Fruit fly (Drosophila melanogaster) whole organism, embryonic: Measurements from ENCODE around the gene Cyp12a4.

ENCODE experiments used
- Bteb2 ChIP-seq: fragments of 200-800 bp; sonication (Bioruptor generic); optimal IDR thresholded peaks from 2 replicates; lab custom pipeline; 2016; ENCODE audit warnings: missing biosample characterization, missing genetic modification characterization
- CG10209 ChIP-seq: fragments of 200-800 bp; sonication (Bioruptor generic); optimal IDR thresholded peaks from 3 replicates; lab custom pipeline; 2017; ENCODE audit warnings: missing biosample characterization, mild to moderate bottlenecking, missing genetic modification characterization, missing genetic modification reagents
- CG10462 ChIP-seq: fragments of 200-800 bp; sonication (Bioruptor generic); optimal IDR thresholded peaks from 2 replicates; lab custom pipeline; 2016; ENCODE audit warnings: missing biosample characterization, missing genetic modification characterization
- CG11085 ChIP-seq: fragments of 200-800 bp; sonication (Bioruptor generic); IDR thresholded peaks from 2 replicates; pipeline ENCODE4 v1.3.6; 2022; ENCODE audit warnings: missing biosample characterization, missing genetic modification characterization
- CG11093 ChIP-seq: fragments of 200-800 bp; sonication (Bioruptor generic); IDR thresholded peaks from 3 replicates; pipeline ENCODE4 v1.3.6; 2022; ENCODE audit warnings: missing biosample characterization, missing genetic modification characterization
- CG11696 ChIP-seq: fragments of 200-800 bp; sonication (Bioruptor generic); IDR thresholded peaks from 2 replicates; pipeline ENCODE4 v1.3.6; 2022; ENCODE audit warnings: missing biosample characterization, missing genetic modification characterization
- CG13287 ChIP-seq: fragments of 200-800 bp; sonication (Bioruptor generic); IDR thresholded peaks from 2 replicates; pipeline ENCODE4 v1.3.6; 2022; ENCODE audit warnings: missing biosample characterization, missing genetic modification characterization; ENCODE audit not compliant: partially characterized antibody
- CG15011 ChIP-seq: fragments of 200-800 bp; sonication (Bioruptor generic); optimal IDR thresholded peaks from 3 replicates; lab custom pipeline; 2018; ENCODE audit warnings: missing biosample characterization, mild to moderate bottlenecking, missing genetic modification characterization
- CG15696 ChIP-seq: fragments of 200-800 bp; sonication (Bioruptor generic); optimal IDR thresholded peaks from 2 replicates; lab custom pipeline; 2019; ENCODE audit warnings: missing biosample characterization, mild to moderate bottlenecking, missing genetic modification characterization, moderate library complexity
- CG16779 ChIP-seq: fragments of 200-800 bp; sonication (Bioruptor generic); IDR thresholded peaks from 2 replicates; pipeline ENCODE4 v1.3.6; 2022; ENCODE audit warnings: missing biosample characterization, missing genetic modification characterization
- CG17802 ChIP-seq: fragments of 200-800 bp; sonication (Bioruptor generic); optimal IDR thresholded peaks from 2 replicates; lab custom pipeline; 2018; ENCODE audit warnings: missing biosample characterization, mild to moderate bottlenecking, missing genetic modification characterization, moderate library complexity
- CG18619 ChIP-seq: fragments of 200-800 bp; sonication (Bioruptor generic); optimal IDR thresholded peaks from 3 replicates; lab custom pipeline; 2017; ENCODE audit warnings: missing biosample characterization, mild to moderate bottlenecking, missing genetic modification characterization
- CG31224 ChIP-seq: fragments of 200-800 bp; sonication (Bioruptor generic); IDR thresholded peaks from 2 replicates; pipeline ENCODE4 v1.3.6; 2022; ENCODE audit warnings: missing biosample characterization, missing genetic modification characterization
- CG3281 ChIP-seq: fragments of 200-800 bp; sonication (Bioruptor generic); optimal IDR thresholded peaks from 3 replicates; lab custom pipeline; 2017; ENCODE audit warnings: missing biosample characterization, mild to moderate bottlenecking, missing genetic modification characterization
- CG3838 ChIP-seq: fragments of 200-800 bp; sonication (Bioruptor generic); optimal IDR thresholded peaks from 3 replicates; lab custom pipeline; 2016; ENCODE audit warnings: missing biosample characterization, missing genetic modification characterization
- CG3847 ChIP-seq: fragments of 200-800 bp; sonication (Bioruptor generic); IDR thresholded peaks from 2 replicates; pipeline ENCODE4 v1.3.6; 2022; ENCODE audit warnings: missing biosample characterization, missing genetic modification characterization
- CG4424 ChIP-seq: fragments of 200-800 bp; sonication (Bioruptor generic); optimal IDR thresholded peaks from 3 replicates; lab custom pipeline; 2016; ENCODE audit warnings: missing biosample characterization, missing genetic modification characterization
- CG6765 ChIP-seq: fragments of 200-800 bp; sonication (Bioruptor generic); optimal IDR thresholded peaks from 3 replicates; lab custom pipeline; 2017; ENCODE audit warnings: missing biosample characterization, mild to moderate bottlenecking, missing genetic modification characterization
- CG7556 ChIP-seq: fragments of 200-800 bp; sonication (Bioruptor generic); optimal IDR thresholded peaks from 2 replicates; lab custom pipeline; 2017; ENCODE audit warnings: missing biosample characterization, mild to moderate bottlenecking, missing genetic modification characterization
- CG8944 ChIP-seq: fragments of 200-800 bp; sonication (Bioruptor generic); optimal IDR thresholded peaks from 3 replicates; lab custom pipeline; 2016; ENCODE audit warnings: missing biosample characterization, missing genetic modification characterization
- CkIIα-i1 ChIP-seq: fragments of 200-800 bp; sonication (Bioruptor generic); IDR thresholded peaks from 2 replicates; pipeline ENCODE4 v1.3.6; 2022; ENCODE audit warnings: missing biosample characterization, missing genetic modification characterization
- HLH3B ChIP-seq: fragments of 200-800 bp; sonication (Bioruptor generic); IDR thresholded peaks from 2 replicates; pipeline ENCODE4 v1.3.6; 2022; ENCODE audit warnings: missing biosample characterization, missing genetic modification characterization
- HLH4C ChIP-seq: fragments of 200-800 bp; sonication (Bioruptor generic); IDR thresholded peaks from 3 replicates; pipeline ENCODE4 v1.3.6; 2022; ENCODE audit warnings: missing biosample characterization, missing genetic modification characterization; ENCODE audit not compliant: partially characterized antibody
- Hmx ChIP-seq: fragments of 200-800 bp; sonication (Bioruptor generic); optimal IDR thresholded peaks from 2 replicates; lab custom pipeline; 2016; ENCODE audit warnings: missing biosample characterization, missing genetic modification characterization
- Mes4 ChIP-seq: fragments of 200-800 bp; sonication (Bioruptor generic); optimal IDR thresholded peaks from 2 replicates; lab custom pipeline; 2016; ENCODE audit warnings: missing biosample characterization, missing genetic modification characterization
- NK7.1 ChIP-seq: fragments of 200-800 bp; sonication (Bioruptor generic); optimal IDR thresholded peaks from 3 replicates; lab custom pipeline; 2016; ENCODE audit warnings: missing biosample characterization, missing genetic modification characterization
- Neu2 ChIP-seq: fragments of 200-800 bp; sonication (Bioruptor generic); optimal IDR thresholded peaks from 3 replicates; lab custom pipeline; 2016; ENCODE audit warnings: missing biosample characterization, missing genetic modification characterization, borderline replicate concordance
- Nf-YA ChIP-seq: fragments of 200-800 bp; sonication (Bioruptor generic); IDR thresholded peaks from 2 replicates; pipeline ENCODE4 v1.3.6; 2022; ENCODE audit warnings: missing biosample characterization, missing genetic modification characterization
- Opbp ChIP-seq: fragments of 200-800 bp; sonication (Bioruptor generic); IDR thresholded peaks from 3 replicates; pipeline ENCODE4 v1.3.6; 2022; ENCODE audit warnings: missing biosample characterization, missing genetic modification characterization; ENCODE audit not compliant: partially characterized antibody
- Pdp1 ChIP-seq, 2 experiments: fragments of 200-800 bp; sonication (Bioruptor generic); optimal IDR thresholded peaks; 3 replicates each; lab custom pipeline; 2016; ENCODE audit warnings: missing biosample characterization in 2 of 2, missing genetic modification characterization in 2 of 2, mild to moderate bottlenecking in 1 of 2, moderate library complexity in 1 of 2
- Side ChIP-seq: fragments of 200-800 bp; sonication (Bioruptor generic); optimal IDR thresholded peaks from 2 replicates; lab custom pipeline; 2016; ENCODE audit warnings: missing biosample characterization, missing genetic modification characterization
- Tbp ChIP-seq: fragments of >200 bp; optimal IDR thresholded peaks from 2 replicates; lab custom pipeline; 2018; ENCODE audit warnings: missing biosample characterization, missing genetic modification characterization
- ap ChIP-seq: fragments of 200-800 bp; sonication (Bioruptor generic); IDR thresholded peaks from 2 replicates; pipeline ENCODE4 v1.3.6; 2022; ENCODE audit warnings: missing biosample characterization, missing genetic modification characterization
- bsh ChIP-seq, 2 experiments: fragments of 200-800 bp; sonication (Bioruptor generic); optimal IDR thresholded peaks; 2 replicates each; lab custom pipeline; 2017 to 2018; ENCODE audit warnings: mild to moderate bottlenecking in 2 of 2, missing biosample characterization in 2 of 2, missing genetic modification characterization in 2 of 2, moderate library complexity in 1 of 2
- cg ChIP-seq: fragments of 200-800 bp; sonication (Bioruptor generic); optimal IDR thresholded peaks from 3 replicates; lab custom pipeline; 2019; ENCODE audit warnings: missing biosample characterization, mild to moderate bottlenecking, missing genetic modification characterization, moderate library complexity
- dm ChIP-seq: fragments of 200-800 bp; sonication (Bioruptor generic); optimal IDR thresholded peaks from 3 replicates; lab custom pipeline; 2016; ENCODE audit warnings: missing biosample characterization, missing genetic modification characterization
- ham ChIP-seq: fragments of 200-800 bp; sonication (Bioruptor generic); IDR thresholded peaks from 2 replicates; pipeline ENCODE4 v1.3.6; 2022; ENCODE audit warnings: missing biosample characterization, missing genetic modification characterization
- nmo ChIP-seq: fragments of 200-800 bp; sonication (Bioruptor generic); optimal IDR thresholded peaks from 2 replicates; lab custom pipeline; 2018; ENCODE audit warnings: missing biosample characterization, mild to moderate bottlenecking, missing genetic modification characterization, moderate library complexity
- nom ChIP-seq: fragments of 200-800 bp; sonication (Bioruptor generic); optimal IDR thresholded peaks from 2 replicates; lab custom pipeline; 2017; ENCODE audit warnings: missing biosample characterization, missing genetic modification characterization, mild to moderate bottlenecking, moderate library complexity, missing genetic modification reagents
- phol ChIP-seq: fragments of 200-800 bp; sonication (Bioruptor generic); optimal IDR thresholded peaks from 3 replicates; lab custom pipeline; 2018; ENCODE audit warnings: missing biosample characterization, mild to moderate bottlenecking, missing genetic modification characterization, moderate library complexity
- schlank ChIP-seq: fragments of 200-800 bp; sonication (Bioruptor generic); optimal IDR thresholded peaks from 2 replicates; lab custom pipeline; 2018; ENCODE audit warnings: missing biosample characterization, mild to moderate bottlenecking, missing genetic modification characterization
- scrt ChIP-seq: fragments of 200-800 bp; sonication (Bioruptor generic); optimal IDR thresholded peaks from 2 replicates; lab custom pipeline; 2018; ENCODE audit warnings: missing biosample characterization, mild to moderate bottlenecking, missing genetic modification characterization, moderate library complexity
- slou ChIP-seq: fragments of 200-800 bp; sonication (Bioruptor generic); optimal IDR thresholded peaks from 3 replicates; lab custom pipeline; 2016; ENCODE audit warnings: missing biosample characterization, missing genetic modification characterization
- tap ChIP-seq: fragments of 200-800 bp; optimal IDR thresholded peaks from 3 replicates; lab custom pipeline; 2019; ENCODE audit warnings: missing biosample characterization, mild to moderate bottlenecking, missing genetic modification characterization, moderate library complexity
- trh ChIP-seq: fragments of 200-800 bp; sonication (Bioruptor generic); optimal IDR thresholded peaks from 2 replicates; lab custom pipeline; 2016; ENCODE audit warnings: missing biosample characterization, missing genetic modification characterization
- tx ChIP-seq: fragments of 200-800 bp; sonication (Bioruptor generic); optimal IDR thresholded peaks from 2 replicates; lab custom pipeline; 2016; ENCODE audit warnings: missing biosample characterization, missing genetic modification characterization
- unc-4 ChIP-seq: fragments of 200-800 bp; sonication (Bioruptor generic); IDR thresholded peaks from 2 replicates; pipeline ENCODE4 v1.3.6; 2022; ENCODE audit warnings: missing biosample characterization, missing genetic modification characterization; ENCODE audit not compliant: partially characterized antibody
- vvl ChIP-seq: fragments of 200-800 bp; sonication (Bioruptor generic); IDR thresholded peaks from 2 replicates; pipeline ENCODE4 v1.3.6; 2022; ENCODE audit warnings: missing biosample characterization, missing genetic modification characterization
- zen ChIP-seq: fragments of 200-800 bp; sonication (Bioruptor generic); optimal IDR thresholded peaks from 3 replicates; lab custom pipeline; 2018; ENCODE audit warnings: missing biosample characterization, mild to moderate bottlenecking, missing genetic modification characterization, moderate library complexity
- zf30C ChIP-seq: fragments of 200-800 bp; sonication (Bioruptor generic); optimal IDR thresholded peaks from 3 replicates; lab custom pipeline; 2018; ENCODE audit warnings: missing biosample characterization, mild to moderate bottlenecking, missing genetic modification characterization

Cyp12a4 gene

DNA sequence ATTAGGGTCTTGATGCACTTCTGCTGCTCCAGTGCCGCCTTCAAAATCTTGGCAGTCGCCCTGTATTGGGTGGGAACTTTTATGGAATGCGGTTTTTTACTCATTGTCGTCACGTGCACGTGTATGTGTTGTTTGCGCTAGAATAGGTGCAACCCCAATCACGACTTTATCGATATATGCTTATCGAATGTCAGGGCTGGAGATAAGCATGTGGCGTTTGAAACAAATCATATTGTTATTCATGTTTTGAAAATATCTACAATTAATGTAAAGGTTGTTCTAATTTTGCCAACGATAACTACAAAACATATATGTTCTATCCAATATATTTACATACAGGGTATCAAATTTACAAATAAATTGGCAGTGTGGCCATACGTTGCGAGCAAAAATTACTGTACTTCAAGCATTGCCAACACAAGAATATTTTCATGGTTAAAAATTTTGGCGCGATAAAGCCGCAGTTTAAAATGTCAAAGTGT, 27.2 kb downstream of the Cyp12a4 start, which contains the start of the genes CG42359 and Nsun5 (continued):
- TF ChIP-seq CG11085 (GFP tag; lab: Robert Waterston, UW) = peak; percentile 84
- peak; percentile 79 for TF ChIP-seq CG3838 (GFP tag; lab: Kevin White, UChicago)
- TF ChIP-seq CkIIα-i1 (GFP tag; lab: Robert Waterston, UW) = no peak
- TF ChIP-seq Nf-YA (GFP tag; lab: Robert Waterston, UW) = peak; percentile 84
- peak; percentile 91 for TF ChIP-seq zen
- peak; percentile 79 for TF ChIP-seq slou (GFP tag; lab: Kevin White, UChicago)
- peak; percentile 71 for TF ChIP-seq CG31224 (GFP tag; lab: Robert Waterston, UW)
- TF ChIP-seq HLH4C = peak; percentile 86
- TF ChIP-seq phol (tag; lab: Kevin White, UChicago) = peak; percentile 92
- peak; percentile 82 for TF ChIP-seq trh
- peak; percentile 96 for TF ChIP-seq vvl (GFP tag; lab: Robert Waterston, UW)
- TF ChIP-seq CG8944 (GFP tag; lab: Kevin White, UChicago) = peak; percentile 95
- no peak for TF ChIP-seq zf30C
- TF ChIP-seq CG3281 (GFP tag; lab: Kevin White, UChicago) = peak; percentile 84
- peak; percentile 79 for TF ChIP-seq CG18619 (GFP tag; lab: Kevin White, UChicago)
- peak; percentile 47 for TF ChIP-seq nom (GFP tag; lab: Kevin White, UChicago)
- peak; percentile 70 for TF ChIP-seq Neu2 (GFP tag; lab: Kevin White, UChicago)
- peak; percentile 91 to 94 for TF ChIP-seq Pdp1 (GFP tag; optimal IDR thresholded peaks at IDR 0.05; lab: Kevin White, UChicago)
- TF ChIP-seq bsh (GFP tag; optimal IDR thresholded peaks at IDR 0.05; lab: Kevin White, UChicago) = peak in 1 of 2 experiments; percentile 90
- peak; percentile 92 for TF ChIP-seq Bteb2 (GFP tag; lab: Kevin White, UChicago)
- TF ChIP-seq CG10462 (GFP tag; lab: Kevin White, UChicago) = peak; percentile 85
- TF ChIP-seq ap = peak; percentile 79
- peak; percentile 81 for TF ChIP-seq tap (tag; lab: Kevin White, UChicago)
- TF ChIP-seq nmo = peak; percentile 92
- peak; percentile 61; the same call in 1 of the 2 replicates for TF ChIP-seq ham (GFP tag; lab: Robert Waterston, UW)
- peak; percentile 85 for TF ChIP-seq cg (GFP tag; lab: Kevin White, UChicago)
- peak; percentile 73 for TF ChIP-seq CG17802 (tag; lab: Kevin White, UChicago)
- peak; percentile 87 for TF ChIP-seq CG10209 (GFP tag; lab: Kevin White, UChicago)
- TF ChIP-seq Mes4 = peak; percentile 83
- TF ChIP-seq CG6765 = peak; percentile 65
- TF ChIP-seq Opbp (GFP tag; lab: Robert Waterston, UW) = peak; percentile 82
- peak; percentile 97 for TF ChIP-seq CG13287 (GFP tag; lab: Robert Waterston, UW)
- peak; percentile 81 for TF ChIP-seq CG7556 (GFP tag; lab: Kevin White, UChicago)
- TF ChIP-seq CG4424 = peak; percentile 90
- peak; percentile 91 for TF ChIP-seq Side (GFP tag; lab: Kevin White, UChicago)
- TF ChIP-seq dm (GFP tag; lab: Kevin White, UChicago) = peak; percentile 98
- peak; percentile 56 for TF ChIP-seq Hmx (GFP tag; lab: Kevin White, UChicago)
- peak; percentile 65 for TF ChIP-seq NK7.1 (GFP tag; lab: Kevin White, UChicago)
- peak; percentile 88 for TF ChIP-seq CG11093
- peak; percentile 85 for TF ChIP-seq CG15696
- TF ChIP-seq unc-4 = peak; percentile 95
- TF ChIP-seq CG3847 (GFP tag; lab: Robert Waterston, UW) = peak; percentile 84
- 0 out of 2 replicates have a peak, but pooled peaks have one; percentile 35 for TF ChIP-seq CG16779 (GFP tag; lab: Robert Waterston, UW)
- TF ChIP-seq schlank (tag; lab: Kevin White, UChicago) = peak; percentile 80
- no peak for TF ChIP-seq Tbp (GFP tag; lab: Kevin White, UChicago)
- peak; percentile 62; the same call in 1 of the 2 replicates for TF ChIP-seq CG11696 (GFP tag; lab: Robert Waterston, UW)
- peak; percentile 91 for TF ChIP-seq tx
- TF ChIP-seq CG15011 (GFP tag; lab: Kevin White, UChicago) = peak; percentile 55
- TF ChIP-seq scrt (GFP tag; lab: Kevin White, UChicago) = peak; percentile 74
- peak; percentile 90 for TF ChIP-seq HLH3B (GFP tag; lab: Robert Waterston, UW)
